Fruit fly (Drosophila melanogaster) whole organism: ENCODE data around the gene Tsp.

ENCODE experiments used
- CG8478 ChIP-seq: fragments of >200 bp; optimal IDR thresholded peaks from 2 replicates; lab custom pipeline; 2018; ENCODE audit warnings: inconsistent platforms
- Dll ChIP-seq: fragments of >200 bp; optimal IDR thresholded peaks from 2 replicates; lab custom pipeline; 2017
- psq ChIP-seq: fragments of >200 bp; optimal IDR thresholded peaks from 2 replicates; lab custom pipeline; 2017
- usp ChIP-seq: fragments of >200 bp; optimal IDR thresholded peaks from 2 replicates; lab custom pipeline; 2017; ENCODE audit warnings: missing biosample characterization, missing genetic modification characterization, mixed read lengths

DNA sequence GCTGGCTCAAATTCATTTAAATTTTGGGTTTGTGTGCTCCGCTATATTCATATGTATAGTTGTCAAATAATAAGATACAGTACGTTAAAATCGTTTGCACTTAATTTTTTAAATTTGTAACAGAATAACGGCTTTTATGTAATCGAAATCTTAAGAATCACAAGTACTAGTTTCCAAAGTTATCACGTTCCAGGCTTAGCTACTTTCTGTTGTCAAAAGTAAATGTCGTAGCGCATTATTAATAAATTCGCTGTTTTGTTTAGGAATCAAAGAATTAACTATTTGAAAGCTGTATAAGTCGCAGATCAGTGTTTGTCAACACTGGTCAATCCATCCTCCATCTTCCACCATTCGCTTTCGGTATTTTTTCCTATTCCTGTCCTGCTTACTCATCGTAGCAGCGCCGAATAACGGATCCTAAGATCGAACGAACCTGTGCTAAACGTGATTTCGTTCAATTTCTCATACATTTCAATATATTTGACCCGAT, 45.3 kb downstream of the Tsp start, which contains the start of the genes CG13771, CG34310 and cup:
- no peak for TF ChIP-seq usp
- TF ChIP-seq psq (lab: Kevin White, UChicago), result no peak
- no peak for TF ChIP-seq CG8478 (lab: Kevin White, UChicago)
- no peak for TF ChIP-seq Dll (lab: Kevin White, UChicago)
